Fruit fly (Drosophila melanogaster): Measurements from ENCODE around the gene CG12607.

DNA sequence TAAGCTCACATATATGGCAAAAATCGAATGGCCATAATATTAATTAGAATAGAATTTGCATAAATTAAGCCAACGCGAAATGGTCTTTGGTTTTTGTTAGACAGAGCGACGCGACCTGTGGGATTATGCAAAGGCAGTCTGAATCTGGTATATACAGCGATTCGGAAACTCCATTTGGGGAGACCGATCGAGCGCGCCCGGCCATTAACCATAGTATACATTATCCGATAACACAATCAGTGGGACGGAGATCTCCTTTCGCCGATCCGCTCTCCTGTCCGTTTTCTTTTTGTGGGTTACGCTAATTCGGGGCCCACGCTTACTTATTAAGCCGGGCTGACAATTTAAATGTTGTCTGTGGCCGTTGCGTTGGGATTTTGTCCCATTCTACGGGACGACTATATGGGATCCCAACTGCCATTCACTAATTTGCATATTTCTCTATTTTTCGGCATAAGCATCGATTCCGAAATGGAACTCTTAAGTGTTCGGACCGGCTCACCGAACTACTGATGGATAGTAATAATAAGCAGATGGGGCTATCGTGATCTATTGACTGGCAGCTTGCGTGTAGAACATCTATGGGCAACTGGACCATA lies 31.4 kb downstream of the CG12607 start:
- no peak for TF ChIP-seq CG15336 (GFP tag; IDR thresholded peaks at IDR 0.05)
- no peak for TF ChIP-seq CG7368 (GFP tag; optimal IDR thresholded peaks at IDR 0.05)
